Fruit fly (Drosophila melanogaster) whole organism, embryonic: Measurements from ENCODE around the gene Rassf.

ENCODE experiments used
- Antp ChIP-seq: fragments of 200-800 bp; sonication (Bioruptor generic); optimal IDR thresholded peaks from 3 replicates; lab custom pipeline; 2016; ENCODE audit warnings: missing biosample characterization, missing genetic modification characterization
- B-H2 ChIP-seq: fragments of 200-800 bp; sonication (Bioruptor generic); optimal IDR thresholded peaks from 2 replicates; lab custom pipeline; 2018; ENCODE audit warnings: missing biosample characterization, mild to moderate bottlenecking, missing genetic modification characterization
- CG10366 ChIP-seq: fragments of 200-800 bp; sonication (Bioruptor generic); IDR thresholded peaks from 2 replicates; pipeline ENCODE4 v1.3.6; 2022; ENCODE audit warnings: missing biosample characterization, missing genetic modification characterization
- CG11093 ChIP-seq: fragments of 200-800 bp; sonication (Bioruptor generic); IDR thresholded peaks from 3 replicates; pipeline ENCODE4 v1.3.6; 2022; ENCODE audit warnings: missing biosample characterization, missing genetic modification characterization
- CG11504 ChIP-seq: fragments of 200-800 bp; sonication (Bioruptor generic); optimal IDR thresholded peaks from 3 replicates; lab custom pipeline; 2019; ENCODE audit warnings: missing biosample characterization, mild to moderate bottlenecking, missing genetic modification characterization, moderate library complexity
- CG12236 ChIP-seq: fragments of 200-800 bp; sonication (Bioruptor generic); optimal IDR thresholded peaks from 2 replicates; lab custom pipeline; 2016; ENCODE audit warnings: missing biosample characterization, missing genetic modification characterization
- CG12769 ChIP-seq: fragments of 200-800 bp; sonication (Bioruptor generic); optimal IDR thresholded peaks from 2 replicates; lab custom pipeline; 2019; ENCODE audit warnings: missing biosample characterization, mild to moderate bottlenecking, missing genetic modification characterization, moderate library complexity
- CG15479 ChIP-seq: fragments of 200-800 bp; sonication (Bioruptor generic); optimal IDR thresholded peaks from 3 replicates; lab custom pipeline; 2019; ENCODE audit warnings: missing biosample characterization, mild to moderate bottlenecking, missing genetic modification characterization, moderate library complexity
- CG1603 ChIP-seq: fragments of 200-800 bp; sonication (Bioruptor generic); optimal IDR thresholded peaks from 2 replicates; lab custom pipeline; 2019; ENCODE audit warnings: missing biosample characterization, mild to moderate bottlenecking, missing genetic modification characterization, moderate library complexity
- CG16813 ChIP-seq: fragments of 200-800 bp; sonication (Bioruptor generic); IDR thresholded peaks from 3 replicates; pipeline ENCODE4 v1.3.6; 2022; ENCODE audit warnings: missing biosample characterization, missing genetic modification characterization; ENCODE audit not compliant: partially characterized antibody
- CG17385 ChIP-seq: fragments of 200-800 bp; sonication (Bioruptor generic); optimal IDR thresholded peaks from 3 replicates; lab custom pipeline; 2018; ENCODE audit warnings: missing biosample characterization, mild to moderate bottlenecking, missing genetic modification characterization
- CG2678 ChIP-seq: fragments of 200-800 bp; sonication (Bioruptor generic); optimal IDR thresholded peaks from 3 replicates; lab custom pipeline; 2019; ENCODE audit warnings: missing biosample characterization, mild to moderate bottlenecking, missing genetic modification characterization, moderate library complexity
- CG31388 ChIP-seq: fragments of 200-800 bp; sonication (Bioruptor generic); optimal IDR thresholded peaks from 2 replicates; lab custom pipeline; 2016; ENCODE audit warnings: missing biosample characterization, missing genetic modification characterization
- CG3163 ChIP-seq: fragments of 200-800 bp; sonication (Bioruptor generic); optimal IDR thresholded peaks from 3 replicates; lab custom pipeline; 2016; ENCODE audit warnings: missing biosample characterization, missing genetic modification characterization
- CG5180 ChIP-seq: fragments of 200-800 bp; sonication (Bioruptor generic); optimal IDR thresholded peaks from 3 replicates; lab custom pipeline; 2017; ENCODE audit warnings: missing biosample characterization, missing genetic modification characterization, mild to moderate bottlenecking, moderate library complexity, missing genetic modification reagents
- CG6813 ChIP-seq: fragments of 200-800 bp; sonication (Bioruptor generic); optimal IDR thresholded peaks from 2 replicates; lab custom pipeline; 2017; ENCODE audit warnings: missing biosample characterization, missing genetic modification characterization, mild to moderate bottlenecking, moderate library complexity, missing genetic modification reagents
- CG7839 ChIP-seq: fragments of 200-800 bp; sonication (Bioruptor generic); optimal IDR thresholded peaks from 3 replicates; lab custom pipeline; 2018; ENCODE audit warnings: missing biosample characterization, mild to moderate bottlenecking, missing genetic modification characterization, moderate library complexity
- CG9609 ChIP-seq: fragments of 200-800 bp; sonication (Bioruptor generic); optimal IDR thresholded peaks from 3 replicates; lab custom pipeline; 2016; ENCODE audit warnings: missing biosample characterization, missing genetic modification characterization
- CG9932 ChIP-seq: fragments of 200-800 bp; sonication (Bioruptor generic); IDR thresholded peaks from 2 replicates; pipeline ENCODE4 v1.3.6; 2022; ENCODE audit warnings: missing biosample characterization, missing genetic modification characterization
- E2f1 ChIP-seq: fragments of 200-800 bp; sonication (Bioruptor generic); IDR thresholded peaks from 2 replicates; pipeline ENCODE4 v1.3.6; 2022; ENCODE audit warnings: missing biosample characterization, missing genetic modification characterization
- ERR ChIP-seq: fragments of 200-800 bp; sonication (Bioruptor generic); optimal IDR thresholded peaks from 2 replicates; lab custom pipeline; 2016; ENCODE audit warnings: missing biosample characterization, missing genetic modification characterization
- Fer2 ChIP-seq: fragments of 200-800 bp; sonication (Bioruptor generic); optimal IDR thresholded peaks from 2 replicates; lab custom pipeline; 2018; ENCODE audit warnings: missing biosample characterization, mild to moderate bottlenecking, missing genetic modification characterization, moderate library complexity
- Gsc ChIP-seq: fragments of 200-800 bp; sonication (Bioruptor generic); IDR thresholded peaks from 2 replicates; pipeline ENCODE4 v1.3.6; 2022; ENCODE audit warnings: missing biosample characterization, missing genetic modification characterization
- HmgD ChIP-seq: fragments of 200-800 bp; sonication (Bioruptor generic); optimal IDR thresholded peaks from 3 replicates; lab custom pipeline; 2016; ENCODE audit warnings: missing biosample characterization, missing genetic modification characterization
- Hmr ChIP-seq: fragments of 200-800 bp; sonication (Bioruptor generic); optimal IDR thresholded peaks from 3 replicates; lab custom pipeline; 2017; ENCODE audit warnings: mild to moderate bottlenecking, missing biosample characterization, missing genetic modification reagents, missing genetic modification characterization
- Lim3 ChIP-seq: fragments of 200-800 bp; sonication (Bioruptor generic); IDR thresholded peaks from 2 replicates; pipeline ENCODE4 v1.3.6; 2022; ENCODE audit warnings: missing biosample characterization, missing genetic modification characterization
- MTF-1 ChIP-seq: fragments of 200-800 bp; sonication (Bioruptor generic); optimal IDR thresholded peaks from 2 replicates; lab custom pipeline; 2018; ENCODE audit warnings: missing biosample characterization, mild to moderate bottlenecking, missing genetic modification characterization, borderline replicate concordance
- Mad ChIP-seq: fragments of 200-800 bp; sonication (Bioruptor generic); optimal IDR thresholded peaks from 2 replicates; lab custom pipeline; 2016; ENCODE audit warnings: missing biosample characterization, missing genetic modification characterization
- Ravus ChIP-seq: fragments of 200-800 bp; sonication (Bioruptor generic); IDR thresholded peaks from 2 replicates; pipeline ENCODE4 v1.3.6; 2022; ENCODE audit warnings: missing biosample characterization, missing genetic modification characterization
- al ChIP-seq: fragments of 200-800 bp; sonication (Bioruptor generic); IDR thresholded peaks from 2 replicates; pipeline ENCODE4 v1.3.6; 2022; ENCODE audit warnings: missing biosample characterization, missing genetic modification characterization
- az2 ChIP-seq: fragments of 200-800 bp; sonication (Bioruptor generic); optimal IDR thresholded peaks from 3 replicates; lab custom pipeline; 2016; ENCODE audit warnings: missing biosample characterization, missing genetic modification characterization
- bsh ChIP-seq, 2 experiments: fragments of 200-800 bp; sonication (Bioruptor generic); optimal IDR thresholded peaks; 2 replicates each; lab custom pipeline; 2017 to 2018; ENCODE audit warnings: mild to moderate bottlenecking in 2 of 2, missing biosample characterization in 2 of 2, missing genetic modification characterization in 2 of 2, moderate library complexity in 1 of 2
- dpn ChIP-seq, 2 experiments: fragments of 200-800 bp; sonication (Bioruptor generic); optimal IDR thresholded peaks; 3 replicates each; lab custom pipeline; 2016; ENCODE audit warnings: missing biosample characterization in 2 of 2, missing genetic modification characterization in 2 of 2
- fru ChIP-seq: fragments of >200 bp; optimal IDR thresholded peaks from 2 replicates; lab custom pipeline; 2017
- gsb ChIP-seq: fragments of 200-800 bp; sonication (Bioruptor generic); IDR thresholded peaks from 2 replicates; pipeline ENCODE4 v1.3.6; 2022; ENCODE audit warnings: missing biosample characterization, missing genetic modification characterization
- her ChIP-seq: fragments of 200-800 bp; sonication (Bioruptor generic); optimal IDR thresholded peaks from 2 replicates; lab custom pipeline; 2016; ENCODE audit warnings: missing biosample characterization, missing genetic modification characterization
- jumu ChIP-seq: fragments of 200-800 bp; sonication (Bioruptor generic); optimal IDR thresholded peaks from 3 replicates; lab custom pipeline; 2016; ENCODE audit warnings: missing biosample characterization, missing genetic modification characterization
- maf-S ChIP-seq: fragments of 200-800 bp; sonication (Bioruptor generic); optimal IDR thresholded peaks from 2 replicates; lab custom pipeline; 2016; ENCODE audit warnings: missing biosample characterization, missing genetic modification characterization
- mirr ChIP-seq: fragments of 200-800 bp; sonication (Bioruptor generic); optimal IDR thresholded peaks from 3 replicates; lab custom pipeline; 2018; ENCODE audit warnings: missing biosample characterization, mild to moderate bottlenecking, missing genetic modification characterization
- mld ChIP-seq: fragments of 200-800 bp; sonication (Bioruptor generic); IDR thresholded peaks from 3 replicates; pipeline ENCODE4 v1.3.6; 2022; ENCODE audit warnings: missing biosample characterization, missing genetic modification characterization; ENCODE audit not compliant: partially characterized antibody
- org-1 ChIP-seq: fragments of 200-800 bp; sonication (Bioruptor generic); optimal IDR thresholded peaks from 2 replicates; lab custom pipeline; 2017; ENCODE audit warnings: missing biosample characterization, missing genetic modification characterization
- pan ChIP-seq, 4 experiments: fragments of >200 bp in 3 of 4; fragments of 200-800 bp in 1 of 4; sonication (Bioruptor generic) in 1 of 4; optimal IDR thresholded peaks in 3 of 4; IDR thresholded peaks in 1 of 4; 2 replicates each; pipeline versions ENCODE4 v1.3.6 to Lab custom; 2017 to 2022; ENCODE audit warnings: missing biosample characterization in 2 of 4, missing genetic modification characterization in 2 of 4, mixed read lengths in 1 of 4
- rib ChIP-seq: fragments of 200-800 bp; sonication (Bioruptor generic); IDR thresholded peaks from 2 replicates; pipeline ENCODE4 v1.3.6; 2022; ENCODE audit warnings: missing biosample characterization, missing genetic modification characterization
- sob ChIP-seq: fragments of 200-800 bp; sonication (Bioruptor generic); IDR thresholded peaks from 2 replicates; pipeline ENCODE4 v1.3.6; 2022; ENCODE audit warnings: missing biosample characterization, missing genetic modification characterization
- ssp ChIP-seq: fragments of 200-800 bp; sonication (Bioruptor generic); IDR thresholded peaks from 2 replicates; pipeline ENCODE4 v1.3.6; 2022; ENCODE audit warnings: missing biosample characterization, missing genetic modification characterization
- trem ChIP-seq: fragments of 200-800 bp; optimal IDR thresholded peaks from 3 replicates; lab custom pipeline; 2019; ENCODE audit warnings: missing biosample characterization, mild to moderate bottlenecking, missing genetic modification characterization, moderate library complexity
- vvl ChIP-seq: fragments of 200-800 bp; sonication (Bioruptor generic); IDR thresholded peaks from 2 replicates; pipeline ENCODE4 v1.3.6; 2022; ENCODE audit warnings: missing biosample characterization, missing genetic modification characterization
- zen ChIP-seq: fragments of 200-800 bp; sonication (Bioruptor generic); optimal IDR thresholded peaks from 3 replicates; lab custom pipeline; 2018; ENCODE audit warnings: missing biosample characterization, mild to moderate bottlenecking, missing genetic modification characterization, moderate library complexity
- zfh1 ChIP-seq: fragments of 200-800 bp; sonication (Bioruptor generic); IDR thresholded peaks from 3 replicates; pipeline ENCODE4 v1.3.6; 2022; ENCODE audit warnings: missing biosample characterization, missing genetic modification characterization
- zfh2 ChIP-seq: fragments of 200-800 bp; sonication (Bioruptor generic); optimal IDR thresholded peaks from 2 replicates; lab custom pipeline; 2016; ENCODE audit warnings: missing biosample characterization, missing genetic modification characterization

The Rassf gene

DNA sequence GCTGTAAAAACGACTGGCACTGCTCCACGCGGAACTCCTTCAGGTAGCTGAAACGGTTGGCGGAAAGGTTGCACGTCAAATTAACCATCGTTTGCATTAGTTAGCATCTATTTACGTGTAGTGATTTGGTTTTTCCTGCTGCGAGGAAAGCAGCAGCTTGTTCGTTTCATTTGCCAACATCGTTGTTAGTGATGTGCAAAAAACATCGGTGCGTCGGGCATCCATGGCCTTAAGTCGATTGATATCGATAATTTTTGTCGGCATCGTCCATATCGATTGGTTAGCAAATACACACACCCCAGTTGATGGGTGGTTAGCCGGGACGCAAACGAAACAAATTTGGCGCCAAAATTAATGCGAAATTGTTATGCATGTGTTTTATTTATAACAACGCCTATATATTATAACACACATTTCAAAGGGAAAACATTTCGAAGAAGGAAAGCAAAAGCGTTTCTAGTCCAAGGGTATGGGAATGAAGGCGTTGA is 40.0 kb upstream of the Rassf start, which contains the start of gene unk (continued):
- TF ChIP-seq trem (peak; percentile 38), bsh (GFP tag; optimal IDR thresholded peaks at IDR 0.05; lab: Kevin White, UChicago) (no peak), al (GFP tag; lab: Robert Waterston, UW) (peak; percentile 38; the same call in 1 of the 2 replicates), CG16813 (GFP tag; lab: Robert Waterston, UW) (peak; percentile 97), Lim3 (GFP tag; lab: Robert Waterston, UW) (no peak), Gsc (no peak), CG7839 (tag; lab: Kevin White, UChicago) (no peak), CG11093 (GFP tag; lab: Robert Waterston, UW) (no peak), Ravus (GFP tag; lab: Robert Waterston, UW) (no peak), maf-S (GFP tag; lab: Kevin White, UChicago) (no peak), her (GFP tag; lab: Kevin White, UChicago) (no peak), CG3163 (GFP tag; lab: Kevin White, UChicago) (peak; percentile 53), zfh2 (GFP tag; lab: Kevin White, UChicago) (peak; percentile 21), CG9932 (GFP tag; lab: Robert Waterston, UW) (peak; percentile 81), org-1 (GFP tag; lab: Kevin White, UChicago) (no peak), CG10366 (0 out of 2 replicates have a peak, but pooled peaks have one; percentile 10), CG11504 (tag; lab: Kevin White, UChicago) (no peak), ssp (0 out of 2 replicates have a peak, but pooled peaks have one; percentile 16), az2 (GFP tag; lab: Kevin White, UChicago) (no peak), CG5180 (GFP tag; lab: Kevin White, UChicago) (no peak), pan (optimal IDR thresholded peaks at IDR 0.05; lab: Kevin White, UChicago) (no peak), pan (GFP tag; optimal IDR thresholded peaks at IDR 0.05 in 1 of 2, IDR thresholded peaks at IDR 0.05 in 1 of 2) (peak in 1 of 2 experiments; percentile 8), CG2678 (tag; lab: Kevin White, UChicago) (no peak), CG15479 (GFP tag; lab: Kevin White, UChicago) (no peak), E2f1 (peak; percentile 75), fru (no peak), ERR (peak; percentile 55), CG31388 (GFP tag; lab: Kevin White, UChicago) (no peak), Mad (GFP tag; lab: Kevin White, UChicago) (peak; percentile 44), CG12769 (tag; lab: Kevin White, UChicago) (no peak), rib (peak; percentile 60), HmgD (GFP tag; lab: Kevin White, UChicago) (peak; percentile 35), CG9609 (no peak), CG1603 (tag; lab: Kevin White, UChicago) (peak; percentile 80), jumu (no peak), zen (tag; lab: Kevin White, UChicago) (peak; percentile 20), CG12236 (no peak), dpn (GFP tag; optimal IDR thresholded peaks at IDR 0.05; lab: Kevin White, UChicago) (peak; percentile 8 to 51), Antp (GFP tag; lab: Kevin White, UChicago) (peak; percentile 43), mirr (no peak), CG17385 (GFP tag; lab: Kevin White, UChicago) (no peak), B-H2 (GFP tag; lab: Kevin White, UChicago) (peak; percentile 29), CG6813 (GFP tag; lab: Kevin White, UChicago) (no peak), Hmr (GFP tag; lab: Kevin White, UChicago) (peak; percentile 4), Fer2 (no peak), gsb (GFP tag; lab: Robert Waterston, UW) (0 out of 2 replicates have a peak, but pooled peaks have one; percentile 17), sob (peak; percentile 65; the same call in 1 of the 2 replicates), zfh1 (GFP tag; lab: Robert Waterston, UW) (0 out of 3 replicates have a peak, but pooled peaks have one; percentile 11), MTF-1 (no peak), vvl (GFP tag; lab: Robert Waterston, UW) (peak; percentile 80; the same call in 1 of the 2 replicates), mld (GFP tag; lab: Robert Waterston, UW) (peak; percentile 95)
